In the genomic region with DNA sequence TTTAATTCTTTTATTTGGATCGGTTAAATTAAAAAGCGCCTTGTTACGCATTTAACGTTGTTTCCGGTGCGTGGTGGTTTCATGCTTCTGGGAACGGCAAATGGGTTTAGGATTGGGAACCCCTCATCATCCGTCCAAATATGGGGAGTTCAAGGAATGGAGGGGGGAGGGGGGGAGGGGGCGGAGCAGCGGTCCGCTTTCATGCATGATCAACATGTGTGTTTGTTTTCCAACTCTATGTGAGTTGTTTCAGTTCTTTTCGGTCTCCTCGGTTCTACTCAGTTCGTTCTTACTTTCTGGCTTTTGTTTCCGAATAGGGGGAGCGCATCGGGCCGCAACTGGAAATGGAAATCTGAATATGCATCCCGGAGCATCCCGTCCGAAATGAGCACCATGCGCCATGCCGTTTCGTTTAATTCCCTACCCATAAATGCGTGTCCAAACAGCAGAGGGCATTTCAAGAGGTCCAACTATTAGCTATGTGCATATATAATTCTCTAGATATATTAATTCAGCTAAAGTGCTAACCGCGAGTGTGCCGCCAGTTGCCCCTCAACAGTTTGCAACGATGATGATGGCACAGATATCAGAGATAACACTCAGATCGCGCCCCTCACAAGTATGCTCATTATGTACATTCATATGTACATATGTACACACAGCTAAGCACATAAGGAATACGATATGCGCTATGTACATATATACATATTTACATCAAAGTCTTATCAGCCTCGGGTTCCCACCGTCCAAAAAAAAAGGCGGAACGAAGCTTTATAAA, we compare ENCODE assay signal across 1 fruit fly cellular context.
TF ChIP-seq lines count a peak whose summit lies in the region.

No protein-coding gene starts in this region.

TF ChIP-seq in whole organism, embryonic, 481 proteins besides CTCF, POLR2A, EP300 and RAD21 (continued from another document and continues in another):
- TF ChIP-seq gem (tag; optimal IDR thresholded peaks at IDR 0.05; lab: Kevin White, UChicago) (peak; percentile 92), Dip3 (GFP tag; optimal IDR thresholded peaks at IDR 0.05; lab: Kevin White, UChicago) (peak; percentile 39), p53 (GFP tag; optimal IDR thresholded peaks at IDR 0.05; lab: Kevin White, UChicago) (peak; percentile 77), pb (GFP tag; optimal IDR thresholded peaks at IDR 0.05; lab: Kevin White, UChicago) (peak; percentile 80), bab2 (GFP tag; optimal IDR thresholded peaks at IDR 0.05; lab: Kevin White, UChicago) (peak; percentile 97), crc (GFP tag; optimal IDR thresholded peaks at IDR 0.05; lab: Kevin White, UChicago) (peak; percentile 86), CG16863 (GFP tag; optimal IDR thresholded peaks at IDR 0.05; lab: Kevin White, UChicago) (peak; percentile 87), CG3726 (GFP tag; IDR thresholded peaks at IDR 0.05; lab: Robert Waterston, UW) (peak; percentile 85), Dbx (GFP tag; IDR thresholded peaks at IDR 0.05; lab: Robert Waterston, UW) (peak; percentile 87), CG2199 (GFP tag; IDR thresholded peaks at IDR 0.05; lab: Robert Waterston, UW) (no peak), wdn (GFP tag; IDR thresholded peaks at IDR 0.05; lab: Robert Waterston, UW) (peak; percentile 74; the same call in 1 of the 2 replicates), crol (GFP tag; IDR thresholded peaks at IDR 0.05; lab: Robert Waterston, UW) (peak; percentile 78), CG8478 (optimal IDR thresholded peaks at IDR 0.05; lab: Kevin White, UChicago) (no peak), abd-A (tag; optimal IDR thresholded peaks at IDR 0.05; lab: Kevin White, UChicago) (peak; percentile 80), Adf1 (GFP tag; IDR thresholded peaks at IDR 0.05; lab: Robert Waterston, UW) (peak; percentile 58), CG4820 (GFP tag; optimal IDR thresholded peaks at IDR 0.05; lab: Kevin White, UChicago) (peak; percentile 80), Atf-2 (GFP tag; optimal IDR thresholded peaks at IDR 0.05; lab: Kevin White, UChicago) (peak; percentile 88), HLHmδ (GFP tag; optimal IDR thresholded peaks at IDR 0.05; lab: Kevin White, UChicago) (peak; percentile 99), oc (tag; optimal IDR thresholded peaks at IDR 0.05; lab: Kevin White, UChicago) (peak; percentile 90), Sry-β (GFP tag; optimal IDR thresholded peaks at IDR 0.05; lab: Kevin White, UChicago) (peak; percentile 77), wor (GFP tag; IDR thresholded peaks at IDR 0.05; lab: Robert Waterston, UW) (peak; percentile 42; the same call in 1 of the 2 replicates), CG17912 (GFP tag; optimal IDR thresholded peaks at IDR 0.05; lab: Kevin White, UChicago) (peak; percentile 98), CG4617 (GFP tag; optimal IDR thresholded peaks at IDR 0.05; lab: Kevin White, UChicago; ENCODE audit: borderline replicate concordance) (peak; percentile 59), ab (GFP tag; optimal IDR thresholded peaks at IDR 0.05; lab: Kevin White, UChicago) (no peak), Spps (tag; optimal IDR thresholded peaks at IDR 0.05; lab: Kevin White, UChicago) (peak; percentile 87), al (GFP tag; IDR thresholded peaks at IDR 0.05; lab: Robert Waterston, UW) (peak; percentile 16; the same call in 1 of the 2 replicates), BEAF-32 (GFP tag; optimal IDR thresholded peaks at IDR 0.05; lab: Kevin White, UChicago) (peak; percentile 23), peb (GFP tag; IDR thresholded peaks at IDR 0.05; lab: Robert Waterston, UW) (peak; percentile 69), sug (tag; optimal IDR thresholded peaks at IDR 0.05; lab: Kevin White, UChicago) (peak; percentile 72), CG2678 (tag; optimal IDR thresholded peaks at IDR 0.05; lab: Kevin White, UChicago) (peak; percentile 96), CG8388 (GFP tag; optimal IDR thresholded peaks at IDR 0.05; lab: Kevin White, UChicago) (peak; percentile 76), slbo (GFP tag; IDR thresholded peaks at IDR 0.05; lab: Robert Waterston, UW) (peak; percentile 46; the same call in 1 of the 2 replicates), odd (GFP tag; optimal IDR thresholded peaks at IDR 0.05; lab: Kevin White, UChicago) (peak; percentile 97), CG12942 (GFP tag; optimal IDR thresholded peaks at IDR 0.05; lab: Kevin White, UChicago) (peak; percentile 81), sr (GFP tag; IDR thresholded peaks at IDR 0.05; lab: Robert Waterston, UW) (peak; percentile 83), Sox100B (GFP tag; optimal IDR thresholded peaks at IDR 0.05; lab: Kevin White, UChicago) (peak; percentile 95), PHDP (tag; optimal IDR thresholded peaks at IDR 0.05; lab: Kevin White, UChicago) (peak; percentile 94), usp (GFP tag; optimal IDR thresholded peaks at IDR 0.05; lab: Kevin White, UChicago) (no peak), CG14860 (GFP tag; IDR thresholded peaks at IDR 0.05; lab: Robert Waterston, UW; ENCODE audit: partially characterized antibody) (no peak), jing (GFP tag; optimal IDR thresholded peaks at IDR 0.05; lab: Kevin White, UChicago) (no peak), fd3F (GFP tag; optimal IDR thresholded peaks at IDR 0.05; lab: Kevin White, UChicago) (peak; percentile 94), Rx (GFP tag; IDR thresholded peaks at IDR 0.05; lab: Robert Waterston, UW) (peak; percentile 65), tll (GFP tag; optimal IDR thresholded peaks at IDR 0.05; lab: Kevin White, UChicago) (peak in 1 of 2 experiments; percentile 56), CG3847 (GFP tag; IDR thresholded peaks at IDR 0.05; lab: Robert Waterston, UW) (peak; percentile 69), CG43689 (GFP tag; IDR thresholded peaks at IDR 0.05; lab: Robert Waterston, UW) (peak; percentile 80), ci (GFP tag; IDR thresholded peaks at IDR 0.05; lab: Robert Waterston, UW) (peak; percentile 97), sqz (GFP tag; optimal IDR thresholded peaks at IDR 0.05; lab: Kevin White, UChicago) (peak; percentile 96), CG33213 (GFP tag; optimal IDR thresholded peaks at IDR 0.05; lab: Kevin White, UChicago) (peak; percentile 96), sna (GFP tag; IDR thresholded peaks at IDR 0.05; lab: Robert Waterston, UW; ENCODE audit: partially characterized antibody) (no peak), nom (GFP tag; optimal IDR thresholded peaks at IDR 0.05; lab: Kevin White, UChicago) (peak; percentile 39), CG5953 (GFP tag; IDR thresholded peaks at IDR 0.05; lab: Robert Waterston, UW) (peak; percentile 91), nerfin-2 (GFP tag; IDR thresholded peaks at IDR 0.05; lab: Robert Waterston, UW; ENCODE audit: partially characterized antibody) (no peak), CG3163 (GFP tag; optimal IDR thresholded peaks at IDR 0.05; lab: Kevin White, UChicago) (peak; percentile 67), CG17361 (GFP tag; IDR thresholded peaks at IDR 0.05; lab: Robert Waterston, UW) (peak; percentile 90), CG14710 (tag; optimal IDR thresholded peaks at IDR 0.05; lab: Kevin White, UChicago) (peak; percentile 95), Oli (tag; optimal IDR thresholded peaks at IDR 0.05; lab: Kevin White, UChicago) (peak; percentile 76), crp (GFP tag; optimal IDR thresholded peaks at IDR 0.05; lab: Kevin White, UChicago) (peak in 1 of 2 experiments; percentile 55), CG7372 (GFP tag; IDR thresholded peaks at IDR 0.05; lab: Robert Waterston, UW) (peak; percentile 83), CG17802 (tag; optimal IDR thresholded peaks at IDR 0.05; lab: Kevin White, UChicago) (peak; percentile 55), CG10565 (GFP tag; optimal IDR thresholded peaks at IDR 0.05; lab: Kevin White, UChicago) (peak; percentile 77), zfh2 (GFP tag; optimal IDR thresholded peaks at IDR 0.05; lab: Kevin White, UChicago) (no peak), CG3065 (GFP tag; optimal IDR thresholded peaks at IDR 0.05; lab: Kevin White, UChicago) (peak; percentile 65), Vsx1 (GFP tag; optimal IDR thresholded peaks at IDR 0.05; lab: Kevin White, UChicago) (peak; percentile 97), CG11723 (GFP tag; optimal IDR thresholded peaks at IDR 0.05; lab: Kevin White, UChicago) (peak; percentile 90), zen2 (GFP tag; IDR thresholded peaks at IDR 0.05; lab: Robert Waterston, UW; ENCODE audit: partially characterized antibody) (no peak), slp2 (GFP tag; optimal IDR thresholded peaks at IDR 0.05; lab: Kevin White, UChicago) (peak; percentile 85), disco-r (GFP tag; optimal IDR thresholded peaks at IDR 0.05; lab: Kevin White, UChicago) (peak; percentile 84), CG13296 (GFP tag; optimal IDR thresholded peaks at IDR 0.05; lab: Kevin White, UChicago) (peak; percentile 97), CG32767 (GFP tag; IDR thresholded peaks at IDR 0.05; lab: Robert Waterston, UW) (peak; percentile 78), ERR (GFP tag; optimal IDR thresholded peaks at IDR 0.05; lab: Kevin White, UChicago) (peak; percentile 80), CG6272 (GFP tag; IDR thresholded peaks at IDR 0.05; lab: Robert Waterston, UW) (no peak), dan (GFP tag; IDR thresholded peaks at IDR 0.05; lab: Robert Waterston, UW) (no peak), luna (GFP tag; optimal IDR thresholded peaks at IDR 0.05; lab: Kevin White, UChicago) (peak; percentile 32), CG16813 (GFP tag; IDR thresholded peaks at IDR 0.05; lab: Robert Waterston, UW; ENCODE audit: partially characterized antibody) (no peak), vnd (GFP tag; IDR thresholded peaks at IDR 0.05; lab: Robert Waterston, UW; ENCODE audit: partially characterized antibody) (no peak), inv (GFP tag; IDR thresholded peaks at IDR 0.05; lab: Robert Waterston, UW; ENCODE audit: partially characterized antibody) (no peak), gce (GFP tag; IDR thresholded peaks at IDR 0.05; lab: Robert Waterston, UW) (peak; percentile 95; the same call in 2 of the 3 replicates), Nf-YC (tag; optimal IDR thresholded peaks at IDR 0.05; lab: Kevin White, UChicago) (peak; percentile 77), NK7.1 (GFP tag; optimal IDR thresholded peaks at IDR 0.05; lab: Kevin White, UChicago) (peak; percentile 92), rib (GFP tag; IDR thresholded peaks at IDR 0.05; lab: Robert Waterston, UW) (peak; percentile 90), gro (GFP tag; optimal IDR thresholded peaks at IDR 0.05; lab: Kevin White, UChicago) (peak; percentile 90), ssp (GFP tag; IDR thresholded peaks at IDR 0.05; lab: Robert Waterston, UW) (peak; percentile 48), CG1529 (GFP tag; optimal IDR thresholded peaks at IDR 0.05; lab: Kevin White, UChicago) (peak; percentile 95), Kr (GFP tag; optimal IDR thresholded peaks at IDR 0.05; lab: Kevin White, UChicago) (peak; percentile 92), chinmo (GFP tag; IDR thresholded peaks at IDR 0.05; lab: Robert Waterston, UW; ENCODE audit: partially characterized antibody) (no peak), CG11456 (GFP tag; IDR thresholded peaks at IDR 0.05; lab: Robert Waterston, UW) (peak; percentile 91), HmgZ (tag; optimal IDR thresholded peaks at IDR 0.05; lab: Kevin White, UChicago) (peak; percentile 96), CG12659 (GFP tag; optimal IDR thresholded peaks at IDR 0.05; lab: Kevin White, UChicago) (peak; percentile 95), zf30C (GFP tag; optimal IDR thresholded peaks at IDR 0.05; lab: Kevin White, UChicago) (peak; percentile 28), lov (optimal IDR thresholded peaks at IDR 0.05; lab: Kevin White, UChicago) (no peak), lov (GFP tag; IDR thresholded peaks at IDR 0.05; lab: Robert Waterston, UW) (peak; percentile 96), caup (GFP tag; optimal IDR thresholded peaks at IDR 0.05; lab: Kevin White, UChicago; ENCODE audit: severe bottlenecking) (peak; percentile 97), hb (GFP tag; IDR thresholded peaks at IDR 0.05; lab: Robert Waterston, UW; ENCODE audit: partially characterized antibody) (no peak), Trl (optimal IDR thresholded peaks at IDR 0.05; lab: Kevin White, UChicago) (no peak), Trl (GFP tag; optimal IDR thresholded peaks at IDR 0.05; lab: Kevin White, UChicago) (peak; percentile 94), pum (GFP tag; optimal IDR thresholded peaks at IDR 0.05; lab: Kevin White, UChicago) (peak; percentile 84), CG13424 (tag; optimal IDR thresholded peaks at IDR 0.05; lab: Kevin White, UChicago) (peak; percentile 89), Oaz (GFP tag; IDR thresholded peaks at IDR 0.05; lab: Robert Waterston, UW) (peak; percentile 51), CG12219 (GFP tag; optimal IDR thresholded peaks at IDR 0.05; lab: Kevin White, UChicago) (peak; percentile 90), prd (optimal IDR thresholded peaks at IDR 0.05; lab: Kevin White, UChicago) (no peak), prd (GFP tag; IDR thresholded peaks at IDR 0.05; lab: Robert Waterston, UW) (peak; percentile 72; the same call in 2 of the 3 replicates), Elba2 (GFP tag; optimal IDR thresholded peaks at IDR 0.05; lab: Kevin White, UChicago) (no peak), dm (GFP tag; optimal IDR thresholded peaks at IDR 0.05; lab: Kevin White, UChicago) (peak; percentile 54), stc (GFP tag; IDR thresholded peaks at IDR 0.05; lab: Robert Waterston, UW) (peak; percentile 86), eyg (GFP tag; optimal IDR thresholded peaks at IDR 0.05; lab: Kevin White, UChicago) (peak; percentile 94), cwo (GFP tag; optimal IDR thresholded peaks at IDR 0.05; lab: Kevin White, UChicago) (peak; percentile 86), Deaf1 (tag; optimal IDR thresholded peaks at IDR 0.05; lab: Kevin White, UChicago) (peak; percentile 49), Sry-δ (GFP tag; optimal IDR thresholded peaks at IDR 0.05; lab: Kevin White, UChicago) (peak; percentile 53), gsb-n (tag; optimal IDR thresholded peaks at IDR 0.05; lab: Kevin White, UChicago) (peak; percentile 93), CG9876 (GFP tag; optimal IDR thresholded peaks at IDR 0.05; lab: Kevin White, UChicago) (peak; percentile 57), Lim3 (GFP tag; IDR thresholded peaks at IDR 0.05; lab: Robert Waterston, UW) (no peak), CG3995 (GFP tag; optimal IDR thresholded peaks at IDR 0.05; lab: Kevin White, UChicago) (no peak), chif (GFP tag; optimal IDR thresholded peaks at IDR 0.05; lab: Kevin White, UChicago) (peak; percentile 87 to 88), CG10209 (GFP tag; optimal IDR thresholded peaks at IDR 0.05; lab: Kevin White, UChicago) (peak; percentile 95), CG6791 (GFP tag; IDR thresholded peaks at IDR 0.05; lab: Robert Waterston, UW; ENCODE audit: partially characterized antibody) (no peak), CG18599 (GFP tag; optimal IDR thresholded peaks at IDR 0.05; lab: Kevin White, UChicago) (peak; percentile 95), C15 (GFP tag; IDR thresholded peaks at IDR 0.05; lab: Robert Waterston, UW) (peak; percentile 84; the same call in 2 of the 3 replicates), Xbp1 (GFP tag; optimal IDR thresholded peaks at IDR 0.05; lab: Kevin White, UChicago) (peak; percentile 60), CG6813 (GFP tag; optimal IDR thresholded peaks at IDR 0.05; lab: Kevin White, UChicago) (peak; percentile 99), Dref (GFP tag; IDR thresholded peaks at IDR 0.05; lab: Robert Waterston, UW) (no peak)
